Fruit fly (Drosophila melanogaster): Measurements from ENCODE around the gene CCT4.

The CCT4 gene

dm6 chr2L:12700381-12700963 is 7.7 kb upstream of the CCT4 start, which contains the start of gene CG17036 (continued):
- TF ChIP-seq cwo (GFP tag; optimal IDR thresholded peaks at IDR 0.05): peak; percentile 34
- TF ChIP-seq E2f2 (GFP tag; IDR thresholded peaks at IDR 0.05): no peak
- TF ChIP-seq tup (GFP tag; optimal IDR thresholded peaks at IDR 0.05): no peak
- no peak for TF ChIP-seq trh (GFP tag; optimal IDR thresholded peaks at IDR 0.05)
- no peak for TF ChIP-seq D19B (GFP tag; optimal IDR thresholded peaks at IDR 0.05)
- no peak; the same call in 1 of the 2 replicates for TF ChIP-seq CG11247 (GFP tag; IDR thresholded peaks at IDR 0.05)
- no peak for TF ChIP-seq dan (GFP tag; IDR thresholded peaks at IDR 0.05)
- no peak for TF ChIP-seq CG33213 (GFP tag; optimal IDR thresholded peaks at IDR 0.05)
- TF ChIP-seq CG11093 (GFP tag; IDR thresholded peaks at IDR 0.05): no peak
- peak; percentile 36 for TF ChIP-seq CG2712 (tag; optimal IDR thresholded peaks at IDR 0.05)
- peak; percentile 39 for TF ChIP-seq CG7556 (GFP tag; optimal IDR thresholded peaks at IDR 0.05)
- peak; percentile 45 for TF ChIP-seq CG12659 (GFP tag; optimal IDR thresholded peaks at IDR 0.05)
- TF ChIP-seq CG10209 (GFP tag; optimal IDR thresholded peaks at IDR 0.05): no peak
- TF ChIP-seq Xbp1 (GFP tag; optimal IDR thresholded peaks at IDR 0.05): no peak
- no peak for TF ChIP-seq CG13894 (tag; optimal IDR thresholded peaks at IDR 0.05)
- no peak for TF ChIP-seq CG12104 (GFP tag; optimal IDR thresholded peaks at IDR 0.05)
- TF ChIP-seq schlank (tag; optimal IDR thresholded peaks at IDR 0.05): no peak
- peak; percentile 32 for TF ChIP-seq CG18599 (GFP tag; optimal IDR thresholded peaks at IDR 0.05)
- TF ChIP-seq Jarid2 (GFP tag; optimal IDR thresholded peaks at IDR 0.05): peak; percentile 8
- no peak for TF ChIP-seq sima (GFP tag; optimal IDR thresholded peaks at IDR 0.05)
- TF ChIP-seq Ets65A (GFP tag): no peak
- TF ChIP-seq NfI (GFP tag; optimal IDR thresholded peaks at IDR 0.05): no peak
- TF ChIP-seq bigmax (GFP tag; optimal IDR thresholded peaks at IDR 0.05): no peak
- no peak for TF ChIP-seq Scr (GFP tag; IDR thresholded peaks at IDR 0.05; ENCODE audit: partially characterized antibody)
- TF ChIP-seq sisA (GFP tag; IDR thresholded peaks at IDR 0.05): no peak
- TF ChIP-seq CG15514 (GFP tag; optimal IDR thresholded peaks at IDR 0.05): peak; percentile 41
- TF ChIP-seq pfk (GFP tag; optimal IDR thresholded peaks at IDR 0.05): no peak
- peak; percentile 55; the same call in 1 of the 3 replicates for TF ChIP-seq Dbx (GFP tag; IDR thresholded peaks at IDR 0.05)
- TF ChIP-seq Taf1 (GFP tag; IDR thresholded peaks at IDR 0.05): no peak
- no peak for TF ChIP-seq CG3163 (GFP tag; optimal IDR thresholded peaks at IDR 0.05)
- TF ChIP-seq CG11398 (GFP tag; optimal IDR thresholded peaks at IDR 0.05): no peak
- TF ChIP-seq Pdp1 (GFP tag; optimal IDR thresholded peaks at IDR 0.05): peak in 1 of 2 experiments; percentile 79
- no peak for TF ChIP-seq cas (GFP tag; IDR thresholded peaks at IDR 0.05)
- peak in 1 of 2 experiments; percentile 16 for TF ChIP-seq dpn (GFP tag; optimal IDR thresholded peaks at IDR 0.05)
- no peak for TF ChIP-seq Max (GFP tag; optimal IDR thresholded peaks at IDR 0.05)
- TF ChIP-seq CG18619 (GFP tag; optimal IDR thresholded peaks at IDR 0.05): no peak
- TF ChIP-seq CG5953 (GFP tag; IDR thresholded peaks at IDR 0.05): no peak
- no peak for TF ChIP-seq Nf-YB (GFP tag; optimal IDR thresholded peaks at IDR 0.05)
- no peak for TF ChIP-seq CG16815 (GFP tag; optimal IDR thresholded peaks at IDR 0.05)
- TF ChIP-seq hkb (optimal IDR thresholded peaks at IDR 0.05): no peak
- 0 out of 2 replicates have a peak, but pooled peaks have one; percentile 17 for TF ChIP-seq hkb (GFP tag; IDR thresholded peaks at IDR 0.05)
- TF ChIP-seq Hey (tag; optimal IDR thresholded peaks at IDR 0.05): no peak
- TF ChIP-seq lola (GFP tag; optimal IDR thresholded peaks at IDR 0.05): no peak
- no peak for TF ChIP-seq CG15696 (tag; optimal IDR thresholded peaks at IDR 0.05)
- no peak for TF ChIP-seq CG2129 (GFP tag; IDR thresholded peaks at IDR 0.05; ENCODE audit: partially characterized antibody)
- no peak for TF ChIP-seq Opbp (GFP tag; IDR thresholded peaks at IDR 0.05; ENCODE audit: partially characterized antibody)
- TF ChIP-seq Neu2 (GFP tag; optimal IDR thresholded peaks at IDR 0.05; ENCODE audit: borderline replicate concordance): no peak
- TF ChIP-seq tgo (GFP tag; IDR thresholded peaks at IDR 0.05): no peak
- TF ChIP-seq CG17912 (GFP tag; optimal IDR thresholded peaks at IDR 0.05): no peak
- no peak for TF ChIP-seq CG13624 (GFP tag; optimal IDR thresholded peaks at IDR 0.05)

Data from whole organism, embryonic.